Fruit fly (Drosophila melanogaster) whole organism: ENCODE data around the gene GCS2beta.

Experiments
- CG8478 ChIP-seq: fragments of >200 bp; optimal IDR thresholded peaks from 2 replicates; lab custom pipeline; 2018; ENCODE audit warnings: inconsistent platforms
- Dll ChIP-seq: fragments of >200 bp; optimal IDR thresholded peaks from 2 replicates; lab custom pipeline; 2017
- EcR ChIP-seq, 2 experiments: fragments of >200 bp; optimal IDR thresholded peaks; 2 replicates each; lab custom pipeline; 2017; ENCODE audit warnings: missing biosample characterization in 2 of 2, missing genetic modification characterization in 2 of 2, missing genetic modification reagents in 2 of 2
- pan ChIP-seq: fragments of >200 bp; optimal IDR thresholded peaks from 2 replicates; lab custom pipeline; 2017
- psq ChIP-seq: fragments of >200 bp; optimal IDR thresholded peaks from 2 replicates; lab custom pipeline; 2017
- usp ChIP-seq: fragments of >200 bp; optimal IDR thresholded peaks from 2 replicates; lab custom pipeline; 2017; ENCODE audit warnings: missing biosample characterization, missing genetic modification characterization, mixed read lengths

dm6 chr2L:17466950-17467349 is 17.2 kb downstream of the GCS2beta start:
- TF ChIP-seq CG8478: no peak
- no peak for TF ChIP-seq usp (GFP tag; lab: Kevin White, UChicago)
- TF ChIP-seq psq (lab: Kevin White, UChicago): no peak
- no peak for TF ChIP-seq EcR (GFP tag; optimal IDR thresholded peaks at IDR 0.05; lab: Kevin White, UChicago)
- TF ChIP-seq pan (lab: Kevin White, UChicago): no peak
- no peak for TF ChIP-seq Dll (lab: Kevin White, UChicago)
